Worm (Caenorhabditis elegans) whole organism, L1 larva: ENCODE data around the gene C36C9.6.

Experiments used
- C04F5.9 ChIP-seq: sonication (generic microtip); optimal IDR thresholded peaks from 2 replicates; lab custom pipeline; 2016; ENCODE audit warnings: missing genetic modification characterization, missing compliant biosample characterization
- F16B12.6 ChIP-seq: fragments of 150-350 bp; optimal IDR thresholded peaks from 2 replicates; lab custom pipeline; 2014; ENCODE audit warnings: missing biosample characterization, missing genetic modification characterization
- Y116A8C.19 ChIP-seq: sonication (generic microtip); optimal IDR thresholded peaks from 2 replicates; lab custom pipeline; 2016; ENCODE audit warnings: missing compliant biosample characterization, missing genetic modification characterization, borderline replicate concordance
- aly-2 ChIP-seq: fragments of 150-350 bp; optimal IDR thresholded peaks from 2 replicates; lab custom pipeline; 2014; ENCODE audit warnings: missing biosample characterization, missing genetic modification characterization
- ama-1 ChIP-seq: fragments of 150-350 bp; optimal IDR thresholded peaks from 2 replicates; lab custom pipeline; 2014
- blmp-1 ChIP-seq: fragments of 150-350 bp; optimal IDR thresholded peaks from 2 replicates; lab custom pipeline; 2014; ENCODE audit warnings: missing biosample characterization, missing genetic modification characterization
- ceh-82 ChIP-seq, 3 experiments: fragments of 150-350 bp in 1 of 3; sonication (generic microtip) in 2 of 3; optimal IDR thresholded peaks; 2 replicates each; lab custom pipeline; 2014 to 2017; ENCODE audit warnings: missing biosample characterization in 3 of 3, missing genetic modification characterization in 3 of 3
- ceh-90 ChIP-seq: sonication (generic microtip); optimal IDR thresholded peaks from 2 replicates; lab custom pipeline; 2016; ENCODE audit warnings: missing genetic modification characterization, missing compliant biosample characterization
- dsc-1 ChIP-seq: sonication (generic microtip); optimal IDR thresholded peaks from 2 replicates; lab custom pipeline; 2016; ENCODE audit warnings: mild to moderate bottlenecking, missing genetic modification characterization, missing compliant biosample characterization
- efl-1 ChIP-seq, 4 experiments: fragments of 150-350 bp; optimal IDR thresholded peaks in 3 of 4; peaks in 1 of 4; 1 replicate in 1 of 4; 2 replicates in 3 of 4; lab custom pipeline; 2014; ENCODE audit warnings: missing biosample characterization in 2 of 4, missing genetic modification characterization in 2 of 4, missing genetic modification reagents in 2 of 4
- efl-3 ChIP-seq: fragments of 200-800 bp; sonication (Bioruptor generic); optimal IDR thresholded peaks from 2 replicates; lab custom pipeline; 2018; ENCODE audit warnings: mild to moderate bottlenecking, missing genetic modification characterization, missing compliant biosample characterization
- fkh-4 ChIP-seq: sonication (generic microtip); optimal IDR thresholded peaks from 2 replicates; lab custom pipeline; 2016; ENCODE audit warnings: missing compliant biosample characterization, missing genetic modification characterization, borderline replicate concordance
- grh-1 ChIP-seq: fragments of 200-800 bp; sonication (Bioruptor generic); IDR thresholded peaks from 2 replicates; pipeline ENCODE4 v1.3.6; 2022; ENCODE audit warnings: missing genetic modification reagents, missing genetic modification characterization, missing compliant biosample characterization
- hlh-17 ChIP-seq: fragments of 200-800 bp; sonication (Bioruptor generic); optimal IDR thresholded peaks from 2 replicates; lab custom pipeline; 2018; ENCODE audit warnings: missing genetic modification characterization, mild to moderate bottlenecking, missing compliant biosample characterization, moderate library complexity, borderline replicate concordance
- hlh-4 ChIP-seq: sonication (generic microtip); optimal IDR thresholded peaks from 2 replicates; lab custom pipeline; 2016; ENCODE audit warnings: mild to moderate bottlenecking, missing genetic modification characterization, missing compliant biosample characterization
- irx-1 ChIP-seq: sonication (generic microtip); optimal IDR thresholded peaks from 2 replicates; lab custom pipeline; 2016; ENCODE audit warnings: missing genetic modification characterization, missing compliant biosample characterization
- isw-1 ChIP-seq: fragments of 200-800 bp; sonication (Bioruptor generic); IDR thresholded peaks from 2 replicates; pipeline ENCODE4 v1.3.6; 2022; ENCODE audit warnings: missing genetic modification characterization, missing compliant biosample characterization
- lin-14 ChIP-seq: fragments of 200-800 bp; sonication (Bioruptor generic); optimal IDR thresholded peaks from 2 replicates; lab custom pipeline; 2018; ENCODE audit warnings: mild to moderate bottlenecking, missing genetic modification characterization, moderate library complexity, missing compliant biosample characterization
- lin-35 ChIP-seq, 2 experiments: fragments of 150-350 bp; optimal IDR thresholded peaks; 2 replicates each; lab custom pipeline; 2014; ENCODE audit warnings: missing biosample characterization in 2 of 2, missing genetic modification characterization in 2 of 2, missing genetic modification reagents in 2 of 2
- lin-39 ChIP-seq: fragments of 150-350 bp; optimal IDR thresholded peaks from 2 replicates; lab custom pipeline; 2014; ENCODE audit warnings: missing biosample characterization, missing genetic modification reagents, missing genetic modification characterization
- mef-2 ChIP-seq: fragments of 150-350 bp; optimal IDR thresholded peaks from 2 replicates; lab custom pipeline; 2014; ENCODE audit warnings: missing biosample characterization, missing genetic modification characterization
- nhr-19 ChIP-seq: fragments of 200-800 bp; sonication (Bioruptor generic); conservative IDR thresholded peaks from 2 replicates; pipeline ENCODE4 v1.3.6; 2022; ENCODE audit warnings: missing genetic modification characterization, missing compliant biosample characterization
- nhr-28 ChIP-seq: fragments of 150-350 bp; optimal IDR thresholded peaks from 2 replicates; lab custom pipeline; 2014; ENCODE audit warnings: missing biosample characterization, missing genetic modification characterization
- nhr-47 ChIP-seq: sonication (generic microtip); optimal IDR thresholded peaks from 2 replicates; lab custom pipeline; 2016; ENCODE audit warnings: mild to moderate bottlenecking, missing genetic modification characterization, moderate library complexity, missing compliant biosample characterization
- nhr-76 ChIP-seq: sonication (generic microtip); optimal IDR thresholded peaks from 2 replicates; lab custom pipeline; 2017; ENCODE audit warnings: missing biosample characterization, missing genetic modification characterization
- nhr-85 ChIP-seq: sonication (generic microtip); peaks from one replicate; lab custom pipeline; 2016; ENCODE audit warnings: missing genetic modification characterization, inconsistent platforms, missing compliant biosample characterization
- pax-3 ChIP-seq: fragments of 200-800 bp; sonication (Bioruptor generic); optimal IDR thresholded peaks from 2 replicates; lab custom pipeline; 2018; ENCODE audit warnings: mild to moderate bottlenecking, missing genetic modification characterization, moderate library complexity, missing compliant biosample characterization
- pqm-1 ChIP-seq: sonication (generic microtip); optimal IDR thresholded peaks from 3 replicates; lab custom pipeline; 2017; ENCODE audit warnings: missing biosample characterization, missing genetic modification characterization
- skn-1 ChIP-seq: fragments of 150-350 bp; optimal IDR thresholded peaks from 2 replicates; lab custom pipeline; 2014; ENCODE audit warnings: missing biosample characterization, missing genetic modification characterization
- sptf-1 ChIP-seq: fragments of 150-350 bp; optimal IDR thresholded peaks from 2 replicates; lab custom pipeline; 2014; ENCODE audit warnings: missing biosample characterization, missing genetic modification characterization
- tbx-2 ChIP-seq: sonication (generic microtip); optimal IDR thresholded peaks from 2 replicates; lab custom pipeline; 2016; ENCODE audit warnings: missing genetic modification characterization, missing compliant biosample characterization
- unc-130 ChIP-seq: fragments of 150-350 bp; optimal IDR thresholded peaks from 2 replicates; lab custom pipeline; 2017; ENCODE audit warnings: missing biosample characterization, missing genetic modification characterization, inconsistent platforms
- unc-86 ChIP-seq: sonication (generic microtip); optimal IDR thresholded peaks from 2 replicates; lab custom pipeline; 2016; ENCODE audit warnings: missing genetic modification characterization, missing compliant biosample characterization
- unc-98 ChIP-seq: fragments of 200-800 bp; sonication (Bioruptor generic); IDR thresholded peaks from 2 replicates; pipeline ENCODE4 v1.3.6; 2022; ENCODE audit warnings: missing genetic modification characterization, missing compliant biosample characterization
- vab-15 ChIP-seq: sonication (generic microtip); optimal IDR thresholded peaks from 2 replicates; lab custom pipeline; 2017; ENCODE audit warnings: missing genotype, mild to moderate bottlenecking, missing genetic modification characterization, missing compliant biosample characterization
- xbp-1 ChIP-seq: sonication (generic microtip); optimal IDR thresholded peaks from 2 replicates; lab custom pipeline; 2016; ENCODE audit warnings: missing genetic modification characterization, missing compliant biosample characterization
- zag-1 ChIP-seq: fragments of 150-350 bp; optimal IDR thresholded peaks from 2 replicates; lab custom pipeline; 2014; ENCODE audit warnings: missing biosample characterization, missing genetic modification characterization
- ztf-11 ChIP-seq, 2 experiments: sonication (generic microtip); optimal IDR thresholded peaks; 2 replicates each; lab custom pipeline; 2016 to 2017; ENCODE audit warnings: missing genetic modification characterization in 2 of 2, missing biosample characterization in 1 of 2, missing compliant biosample characterization in 1 of 2

The C36C9.6 gene

ce11 chrX:1664925-1665324, 25.9 kb downstream of the C36C9.6 start, which contains the start of gene R09H3.2:
R09H3.2 (minus strand) TSS chrX:1665025.
- TF ChIP-seq efl-1 (optimal IDR thresholded peaks at IDR 0.05; lab: Kevin White, UChicago) (no peak), efl-1 (GFP tag; optimal IDR thresholded peaks at IDR 0.05 in 1 of 2; lab: Kevin White, UChicago) (peak in 1 of 2 experiments; percentile 5), skn-1 (tag; lab: Kevin White, UChicago) (no peak), nhr-19 (GFP tag; lab: Robert Waterston, UW) (no peak), vab-15 (tag; lab: Kevin White, UChicago) (no peak)

ce11 chrX:1655207-1655606, 35.6 kb downstream of the C36C9.6 start, which contains the start of gene tbx-32:
tbx-32 (plus strand) TSS chrX:1655507.
- no peak for TF ChIP-seq nhr-85 (tag; lab: Kevin White, UChicago)
- no peak for TF ChIP-seq sptf-1 (tag; lab: Kevin White, UChicago)
- no peak for TF ChIP-seq dsc-1 (tag; lab: Kevin White, UChicago)
- no peak for TF ChIP-seq pqm-1 (tag; lab: Kevin White, UChicago)
- no peak for TF ChIP-seq xbp-1 (tag; lab: Kevin White, UChicago)
- no peak for TF ChIP-seq blmp-1

ce11 chrX:1654146-1654545, 36.6 kb downstream of the C36C9.6 start, which contains the start of gene ZK380.6:
ZK380.6 (plus strand) TSS chrX:1654446.
- no peak for TF ChIP-seq F16B12.6
- no peak for TF ChIP-seq isw-1 (GFP tag; lab: Robert Waterston, UW)
- no peak for TF ChIP-seq nhr-19 (GFP tag; lab: Robert Waterston, UW)
- no peak for TF ChIP-seq nhr-47
- no peak for TF ChIP-seq irx-1 (tag; lab: Kevin White, UChicago)
- no peak for TF ChIP-seq nhr-76 (tag; lab: Kevin White, UChicago)
- TF ChIP-seq hlh-4 (tag; lab: Kevin White, UChicago), result no peak

DNA sequence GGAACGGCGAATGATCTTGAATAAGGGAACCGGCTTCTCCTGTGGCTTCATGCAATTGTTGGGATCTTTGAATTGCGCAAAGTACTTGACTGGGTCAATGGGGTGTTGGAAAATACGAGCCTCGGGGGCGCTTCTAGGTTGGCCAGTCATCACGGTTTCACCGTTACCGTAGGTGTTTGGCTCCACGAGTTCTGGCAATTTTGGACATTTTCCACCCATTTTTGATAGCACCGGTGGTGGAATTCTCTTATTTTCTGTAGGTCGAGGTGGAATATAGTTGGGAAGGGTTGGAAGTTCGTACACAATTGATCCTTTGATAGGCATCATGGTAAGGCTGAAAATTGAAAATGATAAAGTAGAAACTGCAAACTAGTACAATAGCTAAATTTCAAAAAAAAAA, 39.1 kb downstream of the C36C9.6 start, which contains the start of gene ZK380.4:
TSS of gene ZK380.4 (minus strand) at position 327 of the 400 bp plus-strand sequence.
- TF ChIP-seq mef-2 (tag; lab: Kevin White, UChicago) (no peak), xbp-1 (tag; lab: Kevin White, UChicago) (no peak), hlh-4 (tag; lab: Kevin White, UChicago) (no peak), dsc-1 (tag; lab: Kevin White, UChicago) (no peak), lin-14 (no peak), ceh-90 (tag; lab: Kevin White, UChicago) (no peak), aly-2 (tag; lab: Kevin White, UChicago) (no peak), nhr-47 (no peak), unc-86 (tag; lab: Kevin White, UChicago) (no peak), skn-1 (tag; lab: Kevin White, UChicago) (no peak), nhr-28 (tag; lab: Kevin White, UChicago) (no peak), F16B12.6 (no peak), lin-35 (GFP tag; optimal IDR thresholded peaks at IDR 0.05; lab: Kevin White, UChicago) (no peak), tbx-2 (no peak), efl-3 (GFP tag; lab: Kevin White, UChicago) (no peak), vab-15 (tag; lab: Kevin White, UChicago) (no peak), unc-98 (no peak), grh-1 (GFP tag; lab: Robert Waterston, UW) (no peak)

DNA sequence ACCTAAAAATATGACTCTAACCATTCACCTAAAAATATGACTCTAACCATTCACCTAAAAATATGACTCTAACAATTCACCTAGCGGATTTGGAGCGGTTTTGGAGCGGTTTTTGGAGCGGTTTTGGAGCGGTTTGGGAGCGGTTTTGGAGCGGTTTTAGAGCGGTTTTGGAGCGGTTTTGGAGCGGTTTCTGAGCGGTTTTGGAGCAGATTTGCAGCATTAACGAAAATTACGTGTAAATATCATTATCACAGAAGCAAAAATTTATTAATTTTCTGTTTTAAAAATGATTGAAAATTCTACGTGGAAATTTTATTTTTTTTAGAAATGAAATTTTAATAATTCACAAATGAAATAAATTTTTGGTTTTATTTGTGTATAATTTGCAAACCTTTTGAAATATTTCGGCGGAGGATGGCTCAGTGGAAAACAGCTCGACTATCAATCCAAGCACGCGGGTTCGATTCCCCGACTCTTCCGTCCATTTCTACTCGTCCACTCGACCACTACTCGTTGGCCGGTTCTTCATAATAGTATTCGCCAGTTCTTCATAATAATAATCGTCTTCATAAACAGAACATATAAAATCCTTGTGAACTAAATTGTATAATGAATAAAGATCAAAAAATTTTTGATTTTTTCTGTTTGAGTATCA, 47.2 kb downstream of the C36C9.6 start:
- no peak for TF ChIP-seq ztf-11 (tag; optimal IDR thresholded peaks at IDR 0.05; lab: Kevin White, UChicago)
- no peak for TF ChIP-seq pax-3 (tag; lab: Kevin White, UChicago)
- no peak for TF ChIP-seq ceh-82 (tag; optimal IDR thresholded peaks at IDR 0.05; lab: Kevin White, UChicago)
- no peak for TF ChIP-seq C04F5.9 (tag; lab: Kevin White, UChicago)
- TF ChIP-seq lin-39, result no peak
- TF ChIP-seq xbp-1 (tag; lab: Kevin White, UChicago), result no peak
- TF ChIP-seq skn-1 (tag; lab: Kevin White, UChicago), result no peak
- TF ChIP-seq zag-1 (tag; lab: Kevin White, UChicago), result no peak
- TF ChIP-seq unc-130 (tag; lab: Kevin White, UChicago), result no peak
- TF ChIP-seq hlh-17 (GFP tag; lab: Kevin White, UChicago), result no peak
- no peak for TF ChIP-seq unc-98
- no peak for TF ChIP-seq ama-1 (lab: Kevin White, UChicago)
- no peak for TF ChIP-seq Y116A8C.19 (tag; lab: Kevin White, UChicago)
- no peak for TF ChIP-seq lin-35 (GFP tag; optimal IDR thresholded peaks at IDR 0.05; lab: Kevin White, UChicago)
- no peak for TF ChIP-seq fkh-4 (tag; lab: Kevin White, UChicago)
- TF ChIP-seq, all 84 proteins: peak for 0
